Fruit fly (Drosophila melanogaster) whole organism, embryonic: ENCODE results near the gene CG13252.

Experiments
- CG10209 ChIP-seq: fragments of 200-800 bp; sonication (Bioruptor generic); optimal IDR thresholded peaks from 3 replicates; lab custom pipeline; 2017; ENCODE audit warnings: missing biosample characterization, mild to moderate bottlenecking, missing genetic modification characterization, missing genetic modification reagents
- CG10267 ChIP-seq: fragments of 200-800 bp; sonication (Bioruptor generic); optimal IDR thresholded peaks from 2 replicates; lab custom pipeline; 2018; ENCODE audit warnings: missing biosample characterization, mild to moderate bottlenecking, missing genetic modification characterization, moderate library complexity
- CG11247 ChIP-seq: fragments of 200-800 bp; sonication (Bioruptor generic); IDR thresholded peaks from 2 replicates; pipeline ENCODE4 v1.3.6; 2022; ENCODE audit warnings: missing biosample characterization, missing genetic modification characterization
- CG12391 ChIP-seq: fragments of 200-800 bp; sonication (Bioruptor generic); optimal IDR thresholded peaks from 3 replicates; lab custom pipeline; 2018; ENCODE audit warnings: missing biosample characterization, mild to moderate bottlenecking, missing genetic modification characterization, moderate library complexity
- CG13287 ChIP-seq: fragments of 200-800 bp; sonication (Bioruptor generic); IDR thresholded peaks from 2 replicates; pipeline ENCODE4 v1.3.6; 2022; ENCODE audit warnings: missing biosample characterization, missing genetic modification characterization; ENCODE audit not compliant: partially characterized antibody
- CG15011 ChIP-seq: fragments of 200-800 bp; sonication (Bioruptor generic); optimal IDR thresholded peaks from 3 replicates; lab custom pipeline; 2018; ENCODE audit warnings: missing biosample characterization, mild to moderate bottlenecking, missing genetic modification characterization
- CG16779 ChIP-seq: fragments of 200-800 bp; sonication (Bioruptor generic); IDR thresholded peaks from 2 replicates; pipeline ENCODE4 v1.3.6; 2022; ENCODE audit warnings: missing biosample characterization, missing genetic modification characterization
- CG16815 ChIP-seq: fragments of 200-800 bp; sonication (Bioruptor generic); optimal IDR thresholded peaks from 3 replicates; lab custom pipeline; 2017; ENCODE audit warnings: missing biosample characterization, mild to moderate bottlenecking, missing genetic modification characterization
- CG17802 ChIP-seq: fragments of 200-800 bp; sonication (Bioruptor generic); optimal IDR thresholded peaks from 2 replicates; lab custom pipeline; 2018; ENCODE audit warnings: missing biosample characterization, mild to moderate bottlenecking, missing genetic modification characterization, moderate library complexity
- CG1832 ChIP-seq: fragments of 200-800 bp; sonication (Bioruptor generic); optimal IDR thresholded peaks from 2 replicates; lab custom pipeline; 2017; ENCODE audit warnings: missing biosample characterization, mild to moderate bottlenecking, missing genetic modification characterization, inconsistent platforms
- CG2199 ChIP-seq: fragments of 200-800 bp; sonication (Bioruptor generic); IDR thresholded peaks from 3 replicates; pipeline ENCODE4 v1.3.6; 2022; ENCODE audit warnings: missing biosample characterization, missing genetic modification characterization
- CG31224 ChIP-seq: fragments of 200-800 bp; sonication (Bioruptor generic); IDR thresholded peaks from 2 replicates; pipeline ENCODE4 v1.3.6; 2022; ENCODE audit warnings: missing biosample characterization, missing genetic modification characterization
- CG3281 ChIP-seq: fragments of 200-800 bp; sonication (Bioruptor generic); optimal IDR thresholded peaks from 3 replicates; lab custom pipeline; 2017; ENCODE audit warnings: missing biosample characterization, mild to moderate bottlenecking, missing genetic modification characterization
- CG4328 ChIP-seq: fragments of 200-800 bp; sonication (Bioruptor generic); optimal IDR thresholded peaks from 3 replicates; lab custom pipeline; 2017; ENCODE audit warnings: missing biosample characterization, missing genetic modification reagents, missing genetic modification characterization
- CG6654 ChIP-seq: fragments of 200-800 bp; sonication (Bioruptor generic); optimal IDR thresholded peaks from 2 replicates; lab custom pipeline; 2017; ENCODE audit warnings: missing biosample characterization, mild to moderate bottlenecking, missing genetic modification characterization
- CG7271 ChIP-seq: fragments of 200-800 bp; sonication (Bioruptor generic); optimal IDR thresholded peaks from 2 replicates; lab custom pipeline; 2018; ENCODE audit warnings: missing biosample characterization, mild to moderate bottlenecking, missing genetic modification characterization, moderate library complexity
- CG7745 ChIP-seq: fragments of 200-800 bp; sonication (Bioruptor generic); optimal IDR thresholded peaks from 2 replicates; lab custom pipeline; 2018; ENCODE audit warnings: missing biosample characterization, mild to moderate bottlenecking, missing genetic modification characterization, moderate library complexity
- CG8388 ChIP-seq: fragments of 200-800 bp; sonication (Bioruptor generic); optimal IDR thresholded peaks from 2 replicates; lab custom pipeline; 2019; ENCODE audit warnings: missing biosample characterization, mild to moderate bottlenecking, missing genetic modification characterization, moderate library complexity
- CG9876 ChIP-seq: fragments of 200-800 bp; sonication (Bioruptor generic); optimal IDR thresholded peaks from 2 replicates; lab custom pipeline; 2016; ENCODE audit warnings: missing biosample characterization, missing genetic modification characterization
- CoRest ChIP-seq: fragments of 200-800 bp; sonication (Bioruptor generic); optimal IDR thresholded peaks from 3 replicates; lab custom pipeline; 2018; ENCODE audit warnings: missing biosample characterization, mild to moderate bottlenecking, missing genetic modification characterization, moderate library complexity
- Doc2 ChIP-seq: fragments of 200-800 bp; sonication (Bioruptor generic); IDR thresholded peaks from 2 replicates; pipeline ENCODE4 v1.3.6; 2022; ENCODE audit warnings: missing biosample characterization, missing genetic modification characterization
- Dp ChIP-seq: fragments of 200-800 bp; sonication (Bioruptor generic); optimal IDR thresholded peaks from 2 replicates; lab custom pipeline; 2018; ENCODE audit warnings: missing biosample characterization, mild to moderate bottlenecking, missing genetic modification characterization, moderate library complexity
- HmgD ChIP-seq: fragments of 200-800 bp; sonication (Bioruptor generic); optimal IDR thresholded peaks from 3 replicates; lab custom pipeline; 2016; ENCODE audit warnings: missing biosample characterization, missing genetic modification characterization
- Hr51 ChIP-seq, 2 experiments: fragments of 200-800 bp; sonication (Bioruptor generic); optimal IDR thresholded peaks; 2 replicates in 1 of 2; 3 replicates in 1 of 2; lab custom pipeline; 2016 to 2018; ENCODE audit warnings: missing biosample characterization in 2 of 2, missing genetic modification characterization in 2 of 2, mild to moderate bottlenecking in 1 of 2, moderate library complexity in 1 of 2
- Lim3 ChIP-seq: fragments of 200-800 bp; sonication (Bioruptor generic); IDR thresholded peaks from 2 replicates; pipeline ENCODE4 v1.3.6; 2022; ENCODE audit warnings: missing biosample characterization, missing genetic modification characterization
- Mad ChIP-seq: fragments of 200-800 bp; sonication (Bioruptor generic); optimal IDR thresholded peaks from 2 replicates; lab custom pipeline; 2016; ENCODE audit warnings: missing biosample characterization, missing genetic modification characterization
- Max ChIP-seq: fragments of 200-800 bp; sonication (Bioruptor generic); optimal IDR thresholded peaks from 2 replicates; lab custom pipeline; 2016; ENCODE audit warnings: missing biosample characterization, mild to moderate bottlenecking, missing genetic modification characterization
- Mrtf ChIP-seq: fragments of 200-800 bp; sonication (Bioruptor generic); IDR thresholded peaks from 3 replicates; pipeline ENCODE4 v1.3.6; 2022; ENCODE audit warnings: missing biosample characterization, missing genetic modification characterization
- Sry-β ChIP-seq: fragments of 200-800 bp; sonication (Bioruptor generic); optimal IDR thresholded peaks from 2 replicates; lab custom pipeline; 2018; ENCODE audit warnings: missing biosample characterization, mild to moderate bottlenecking, missing genetic modification characterization, moderate library complexity
- Sry-δ ChIP-seq: fragments of 200-800 bp; sonication (Bioruptor generic); optimal IDR thresholded peaks from 2 replicates; lab custom pipeline; 2016; ENCODE audit warnings: missing biosample characterization, missing genetic modification characterization
- TFAM ChIP-seq: fragments of 200-800 bp; sonication (Bioruptor generic); optimal IDR thresholded peaks from 2 replicates; lab custom pipeline; 2017; ENCODE audit warnings: missing biosample characterization, missing genetic modification characterization, inconsistent platforms
- Vsx1 ChIP-seq: fragments of 200-800 bp; sonication (Bioruptor generic); optimal IDR thresholded peaks from 2 replicates; lab custom pipeline; 2017; ENCODE audit warnings: missing biosample characterization, mild to moderate bottlenecking, missing genetic modification characterization, missing genetic modification reagents
- ase ChIP-seq: fragments of 200-800 bp; sonication (Bioruptor generic); IDR thresholded peaks from 3 replicates; pipeline ENCODE4 v1.3.6; 2022; ENCODE audit warnings: missing biosample characterization, missing genetic modification characterization
- bcd ChIP-seq: fragments of 200-800 bp; sonication (Bioruptor generic); optimal IDR thresholded peaks from 2 replicates; lab custom pipeline; 2017; ENCODE audit warnings: missing biosample characterization, mild to moderate bottlenecking, missing genetic modification characterization
- cas ChIP-seq: fragments of 200-800 bp; sonication (Bioruptor generic); IDR thresholded peaks from 2 replicates; pipeline ENCODE4 v1.3.6; 2022; ENCODE audit warnings: missing biosample characterization, missing genetic modification characterization
- caup ChIP-seq: fragments of 200-800 bp; sonication (Bioruptor generic); optimal IDR thresholded peaks from 3 replicates; lab custom pipeline; 2017; ENCODE audit warnings: missing biosample characterization, mild to moderate bottlenecking, missing genetic modification characterization, moderate library complexity; ENCODE audit not compliant: severe bottlenecking
- croc ChIP-seq: fragments of 200-800 bp; sonication (Bioruptor generic); conservative IDR thresholded peaks from 3 replicates; pipeline ENCODE4 v1.3.6; 2022; ENCODE audit warnings: missing biosample characterization, missing genetic modification characterization
- crol ChIP-seq: fragments of 200-800 bp; sonication (Bioruptor generic); IDR thresholded peaks from 2 replicates; pipeline ENCODE4 v1.3.6; 2022; ENCODE audit warnings: missing biosample characterization, missing genetic modification characterization
- danr ChIP-seq: fragments of 200-800 bp; sonication (Bioruptor generic); IDR thresholded peaks from 2 replicates; pipeline ENCODE4 v1.3.6; 2022; ENCODE audit warnings: missing biosample characterization, missing genetic modification characterization
- gsb ChIP-seq: fragments of 200-800 bp; sonication (Bioruptor generic); IDR thresholded peaks from 2 replicates; pipeline ENCODE4 v1.3.6; 2022; ENCODE audit warnings: missing biosample characterization, missing genetic modification characterization
- ham ChIP-seq: fragments of 200-800 bp; sonication (Bioruptor generic); IDR thresholded peaks from 2 replicates; pipeline ENCODE4 v1.3.6; 2022; ENCODE audit warnings: missing biosample characterization, missing genetic modification characterization
- mld ChIP-seq: fragments of 200-800 bp; sonication (Bioruptor generic); IDR thresholded peaks from 3 replicates; pipeline ENCODE4 v1.3.6; 2022; ENCODE audit warnings: missing biosample characterization, missing genetic modification characterization; ENCODE audit not compliant: partially characterized antibody
- pnt ChIP-seq: fragments of 200-800 bp; sonication (Bioruptor generic); optimal IDR thresholded peaks from 3 replicates; lab custom pipeline; 2016; ENCODE audit warnings: missing biosample characterization, missing genetic modification characterization
- prd ChIP-seq, 3 experiments: fragments of >200 bp in 2 of 3; fragments of 200-800 bp in 1 of 3; sonication (Bioruptor generic) in 1 of 3; optimal IDR thresholded peaks in 2 of 3; IDR thresholded peaks in 1 of 3; 2 replicates in 2 of 3; 3 replicates in 1 of 3; pipeline versions ENCODE4 v1.3.6 to Lab custom; 2017 to 2022; ENCODE audit warnings: missing biosample characterization in 1 of 3, missing genetic modification characterization in 1 of 3
- sim ChIP-seq: fragments of 200-800 bp; sonication (Bioruptor generic); IDR thresholded peaks from 2 replicates; pipeline ENCODE4 v1.3.6; 2022; ENCODE audit warnings: missing biosample characterization, missing genetic modification characterization
- sima ChIP-seq: fragments of 200-800 bp; sonication (Bioruptor generic); optimal IDR thresholded peaks from 2 replicates; lab custom pipeline; 2016; ENCODE audit warnings: missing biosample characterization, missing genetic modification characterization
- slp2 ChIP-seq: fragments of 200-800 bp; sonication (Bioruptor generic); optimal IDR thresholded peaks from 2 replicates; lab custom pipeline; 2016; ENCODE audit warnings: missing biosample characterization, missing genetic modification characterization
- sr ChIP-seq: fragments of 200-800 bp; sonication (Bioruptor generic); IDR thresholded peaks from 3 replicates; pipeline ENCODE4 v1.3.6; 2022; ENCODE audit warnings: missing biosample characterization, missing genetic modification characterization
- tll ChIP-seq, 2 experiments: fragments of 200-800 bp in 1 of 2; fragments of >200 bp in 1 of 2; sonication (Bioruptor generic) in 1 of 2; optimal IDR thresholded peaks; 2 replicates each; lab custom pipeline; 2017 to 2019; ENCODE audit warnings: missing biosample characterization in 2 of 2, missing genetic modification characterization in 2 of 2, mild to moderate bottlenecking in 1 of 2, moderate library complexity in 1 of 2
- vvl ChIP-seq: fragments of 200-800 bp; sonication (Bioruptor generic); IDR thresholded peaks from 2 replicates; pipeline ENCODE4 v1.3.6; 2022; ENCODE audit warnings: missing biosample characterization, missing genetic modification characterization

Gene CG13252

dm6 chr3L:20747299-20747925 is 17.0 kb downstream of the CG13252 start (continued):
- TF ChIP-seq CG8388 (GFP tag; lab: Kevin White, UChicago) (no peak), vvl (GFP tag; lab: Robert Waterston, UW) (no peak), cas (GFP tag; lab: Robert Waterston, UW) (no peak), Hr51 (GFP tag; optimal IDR thresholded peaks at IDR 0.05; lab: Kevin White, UChicago) (peak in 1 of 2 experiments; percentile 47), Lim3 (GFP tag; lab: Robert Waterston, UW) (no peak), CG9876 (GFP tag; lab: Kevin White, UChicago) (no peak), pnt (GFP tag; lab: Kevin White, UChicago) (no peak), ase (GFP tag; lab: Robert Waterston, UW) (no peak), Sry-β (GFP tag; lab: Kevin White, UChicago) (no peak), CG15011 (GFP tag; lab: Kevin White, UChicago) (no peak), CG16779 (GFP tag; lab: Robert Waterston, UW) (no peak), prd (optimal IDR thresholded peaks at IDR 0.05; lab: Kevin White, UChicago) (no peak), prd (GFP tag; IDR thresholded peaks at IDR 0.05; lab: Robert Waterston, UW) (no peak), CoRest (tag; lab: Kevin White, UChicago) (peak; percentile 20), ham (no peak), slp2 (GFP tag; lab: Kevin White, UChicago) (no peak), Sry-δ (GFP tag; lab: Kevin White, UChicago) (no peak), Max (GFP tag; lab: Kevin White, UChicago) (no peak), sima (GFP tag; lab: Kevin White, UChicago) (no peak), sim (GFP tag; lab: Robert Waterston, UW) (no peak), TFAM (GFP tag; lab: Kevin White, UChicago) (no peak), CG1832 (GFP tag; lab: Kevin White, UChicago) (no peak), CG11247 (0 out of 2 replicates have a peak, but pooled peaks have one; percentile 7), CG10267 (no peak), Mad (GFP tag; lab: Kevin White, UChicago) (no peak), tll (GFP tag; optimal IDR thresholded peaks at IDR 0.05; lab: Kevin White, UChicago) (no peak), CG2199 (GFP tag; lab: Robert Waterston, UW) (no peak), CG17802 (no peak), Dp (GFP tag; lab: Kevin White, UChicago) (no peak), CG13287 (no peak), croc (no peak), CG3281 (GFP tag; lab: Kevin White, UChicago) (peak; percentile 42), CG12391 (tag; lab: Kevin White, UChicago) (no peak), HmgD (GFP tag; lab: Kevin White, UChicago) (no peak), caup (GFP tag; lab: Kevin White, UChicago) (peak; percentile 27), CG4328 (no peak), crol (GFP tag; lab: Robert Waterston, UW) (no peak), Doc2 (no peak), Vsx1 (GFP tag; lab: Kevin White, UChicago) (no peak), Mrtf (GFP tag; lab: Robert Waterston, UW) (no peak), sr (GFP tag; lab: Robert Waterston, UW) (no peak), CG6654 (GFP tag; lab: Kevin White, UChicago) (no peak), CG31224 (GFP tag; lab: Robert Waterston, UW) (no peak), CG16815 (no peak), gsb (GFP tag; lab: Robert Waterston, UW) (no peak), CG7745 (no peak), CG7271 (tag; lab: Kevin White, UChicago) (no peak), bcd (GFP tag; lab: Kevin White, UChicago) (peak; percentile 19), mld (GFP tag; lab: Robert Waterston, UW) (no peak), danr (GFP tag; lab: Robert Waterston, UW) (no peak), CG10209 (GFP tag; lab: Kevin White, UChicago) (peak; percentile 2)
